Worm (Caenorhabditis elegans) whole organism, mixed stage, embryonic: ENCODE data around the gene C44H9.5.

Experiments
- M03D4.4 ChIP-seq: sonication (generic microtip); optimal IDR thresholded peaks from 2 replicates; lab custom pipeline; 2017; ENCODE audit warnings: mild to moderate bottlenecking, missing genetic modification characterization, missing compliant biosample characterization
- bed-3 ChIP-seq: fragments of 200-800 bp; sonication (Bioruptor generic); optimal IDR thresholded peaks from 3 replicates; lab custom pipeline; 2018; ENCODE audit warnings: mild to moderate bottlenecking, missing genetic modification characterization, moderate library complexity, missing compliant biosample characterization
- blmp-1 ChIP-seq: fragments of 150-350 bp; optimal IDR thresholded peaks from 2 replicates; lab custom pipeline; 2014; ENCODE audit warnings: missing biosample characterization, missing genetic modification characterization
- ceh-83 ChIP-seq: fragments of 200-800 bp; sonication (Bioruptor generic); optimal IDR thresholded peaks from 2 replicates; lab custom pipeline; 2018; ENCODE audit warnings: mild to moderate bottlenecking, missing genetic modification characterization, missing compliant biosample characterization
- ces-1 ChIP-seq: fragments of 150-350 bp; optimal IDR thresholded peaks from 2 replicates; lab custom pipeline; 2014; ENCODE audit warnings: missing biosample characterization, missing genetic modification reagents, missing genetic modification characterization
- cnd-1 ChIP-seq: fragments of 200-800 bp; sonication (Bioruptor generic); optimal IDR thresholded peaks from 2 replicates; lab custom pipeline; 2018; ENCODE audit warnings: mild to moderate bottlenecking, missing genetic modification characterization, missing compliant biosample characterization
- drap-1 ChIP-seq: fragments of 200-800 bp; sonication (Bioruptor generic); optimal IDR thresholded peaks from 3 replicates; lab custom pipeline; 2018; ENCODE audit warnings: mild to moderate bottlenecking, missing genetic modification characterization, missing compliant biosample characterization
- elt-1 ChIP-seq: sonication (generic microtip); optimal IDR thresholded peaks from 2 replicates; lab custom pipeline; 2017; ENCODE audit warnings: missing genetic modification characterization, mild to moderate bottlenecking, missing compliant biosample characterization, antibody characterized with exemption, moderate library complexity, borderline replicate concordance; ENCODE audit not compliant: insufficient read depth
- elt-3 ChIP-seq: fragments of 150-350 bp; optimal IDR thresholded peaks from 2 replicates; lab custom pipeline; 2014; ENCODE audit warnings: missing biosample characterization, missing genetic modification characterization
- flh-1 ChIP-seq: fragments of 200-800 bp; sonication (Bioruptor generic); optimal IDR thresholded peaks from 2 replicates; lab custom pipeline; 2018; ENCODE audit warnings: mild to moderate bottlenecking, missing genetic modification characterization, moderate library complexity, missing compliant biosample characterization
- ham-2 ChIP-seq: fragments of 200-800 bp; sonication (Bioruptor generic); optimal IDR thresholded peaks from 2 replicates; lab custom pipeline; 2018; ENCODE audit warnings: mild to moderate bottlenecking, missing genetic modification characterization, missing compliant biosample characterization
- lin-13 ChIP-seq: fragments of 150-350 bp; optimal IDR thresholded peaks from 2 replicates; lab custom pipeline; 2014; ENCODE audit warnings: missing biosample characterization, missing genetic modification characterization
- lin-32 ChIP-seq: fragments of 200-800 bp; sonication (Bioruptor generic); optimal IDR thresholded peaks from 2 replicates; lab custom pipeline; 2018; ENCODE audit warnings: mild to moderate bottlenecking, missing genetic modification characterization, missing compliant biosample characterization
- lsy-2 ChIP-seq: fragments of 150-350 bp; optimal IDR thresholded peaks from 2 replicates; lab custom pipeline; 2014; ENCODE audit warnings: missing biosample characterization, missing genetic modification characterization
- mab-5 ChIP-seq: fragments of 150-350 bp; optimal IDR thresholded peaks from 2 replicates; lab custom pipeline; 2014; ENCODE audit warnings: missing biosample characterization, missing genetic modification characterization
- mep-1 ChIP-seq: fragments of 150-350 bp; optimal IDR thresholded peaks from 2 replicates; lab custom pipeline; 2017; ENCODE audit warnings: missing biosample characterization, missing genetic modification reagents, missing genetic modification characterization, inconsistent platforms
- mls-2 ChIP-seq: sonication (generic microtip); optimal IDR thresholded peaks from 2 replicates; lab custom pipeline; 2016; ENCODE audit warnings: mild to moderate bottlenecking, missing genetic modification characterization, moderate library complexity, missing compliant biosample characterization
- nhr-12 ChIP-seq: fragments of 150-350 bp; optimal IDR thresholded peaks from 2 replicates; lab custom pipeline; 2014; ENCODE audit warnings: missing biosample characterization, missing genetic modification characterization
- nhr-2 ChIP-seq: fragments of 150-350 bp; optimal IDR thresholded peaks from 2 replicates; lab custom pipeline; 2014; ENCODE audit warnings: missing biosample characterization, missing genetic modification characterization
- nhr-237 ChIP-seq: fragments of 150-350 bp; optimal IDR thresholded peaks from 2 replicates; lab custom pipeline; 2014; ENCODE audit warnings: missing biosample characterization, missing genetic modification characterization
- nhr-76 ChIP-seq: sonication (generic microtip); optimal IDR thresholded peaks from 2 replicates; lab custom pipeline; 2017; ENCODE audit warnings: missing biosample characterization, missing genetic modification characterization
- pha-4 ChIP-seq: fragments of 150-350 bp; optimal IDR thresholded peaks from 2 replicates; lab custom pipeline; 2018; ENCODE audit warnings: missing biosample characterization, missing genetic modification reagents, missing genetic modification characterization
- sem-2 ChIP-seq: fragments of 200-800 bp; sonication (Bioruptor generic); optimal IDR thresholded peaks from 2 replicates; lab custom pipeline; 2018; ENCODE audit warnings: mild to moderate bottlenecking, missing genetic modification characterization, missing compliant biosample characterization
- tbx-8 ChIP-seq: fragments of 200-800 bp; sonication (Bioruptor generic); optimal IDR thresholded peaks from 2 replicates; lab custom pipeline; 2018; ENCODE audit warnings: mild to moderate bottlenecking, missing genetic modification characterization, moderate library complexity, missing compliant biosample characterization
- unc-120 ChIP-seq: sonication (generic microtip); optimal IDR thresholded peaks from 2 replicates; lab custom pipeline; 2017; ENCODE audit warnings: missing genetic modification characterization, missing compliant biosample characterization; ENCODE audit not compliant: poor library complexity, severe bottlenecking
- unc-39 ChIP-seq: fragments of 150-350 bp; optimal IDR thresholded peaks from 2 replicates; lab custom pipeline; 2014; ENCODE audit warnings: missing biosample characterization, missing genetic modification characterization
- unc-62 ChIP-seq: fragments of 150-350 bp; optimal IDR thresholded peaks from 2 replicates; lab custom pipeline; 2014; ENCODE audit warnings: missing biosample characterization, missing genetic modification reagents, missing genetic modification characterization
- zip-8 ChIP-seq: fragments of 150-350 bp; optimal IDR thresholded peaks from 2 replicates; lab custom pipeline; 2014; ENCODE audit warnings: missing biosample characterization, missing genetic modification characterization
- ztf-11 ChIP-seq: fragments of 150-350 bp; optimal IDR thresholded peaks from 2 replicates; lab custom pipeline; 2014; ENCODE audit warnings: missing biosample characterization, missing genetic modification characterization

C44H9.5 gene

ce11 chrV:12814022-12814421 lies 35.6 kb downstream of the C44H9.5 start, which contains the start of gene ZC443.3:
TSS of gene ZC443.3 (minus strand) at chrV:12814122.
- TF ChIP-seq zip-8 (tag; lab: Kevin White, UChicago), result no peak
- no peak for TF ChIP-seq flh-1 (GFP tag; lab: Kevin White, UChicago)
- no peak for TF ChIP-seq nhr-12 (tag; lab: Kevin White, UChicago)

- TF ChIP-seq mep-1 (tag; lab: Kevin White, UChicago) (no peak), ham-2 (no peak), elt-3 (tag; lab: Kevin White, UChicago) (no peak), bed-3 (GFP tag; lab: Kevin White, UChicago) (no peak), unc-39 (no peak), ztf-11 (no peak), zip-8 (tag; lab: Kevin White, UChicago) (no peak), cnd-1 (tag; lab: Kevin White, UChicago) (no peak), nhr-2 (tag; lab: Kevin White, UChicago) (no peak), nhr-76 (no peak), tbx-8 (no peak), elt-1 (no peak), pha-4 (tag; lab: Kevin White, UChicago) (no peak), unc-120 (tag; lab: Kevin White, UChicago) (no peak)
- TF ChIP-seq, all 35 proteins: peak for 0
Measured at ce11 chrV:12811810-12812209, 37.9 kb downstream of the C44H9.5 start.

- TF ChIP-seq ces-1 (GFP tag; lab: Kevin White, UChicago), result peak; percentile 59
- TF ChIP-seq lsy-2 (tag; lab: Kevin White, UChicago), result no peak
Measured at ce11 chrV:12811126-12811525, 38.5 kb downstream of the C44H9.5 start, which contains the start of gene ZC443.2. TSS of gene ZC443.2 (minus strand) at chrV:12811192.

- TF ChIP-seq mls-2 (no peak), nhr-12 (tag; lab: Kevin White, UChicago) (no peak), zip-8 (tag; lab: Kevin White, UChicago) (no peak), ham-2 (no peak), unc-62 (no peak)
Measured at ce11 chrV:12809876-12810275, 39.8 kb downstream of the C44H9.5 start, which contains the start of gene ZC443.1. TSS of gene ZC443.1 (minus strand) at chrV:12810080.

- TF ChIP-seq elt-1 (no peak), unc-62 (no peak), nhr-2 (tag; lab: Kevin White, UChicago) (no peak), lin-32 (GFP tag; lab: Kevin White, UChicago) (no peak), flh-1 (GFP tag; lab: Kevin White, UChicago) (no peak), nhr-76 (no peak)
Measured at ce11 chrV:12806190-12806589, 43.5 kb downstream of the C44H9.5 start, which contains the start of gene ZC443.7. TSS of gene ZC443.7 (plus strand) at chrV:12806490.

- TF ChIP-seq mab-5 (tag; lab: Kevin White, UChicago) (no peak), nhr-12 (tag; lab: Kevin White, UChicago) (no peak), elt-1 (no peak), drap-1 (GFP tag; lab: Kevin White, UChicago) (no peak), mls-2 (no peak), ztf-11 (no peak), nhr-237 (no peak), lin-13 (tag; lab: Kevin White, UChicago) (no peak), M03D4.4 (tag; lab: Kevin White, UChicago) (no peak), blmp-1 (tag; lab: Kevin White, UChicago) (no peak), lin-32 (GFP tag; lab: Kevin White, UChicago) (no peak), sem-2 (no peak), ham-2 (no peak), ceh-83 (GFP tag; lab: Kevin White, UChicago) (no peak), tbx-8 (no peak), cnd-1 (tag; lab: Kevin White, UChicago) (no peak), unc-62 (no peak), zip-8 (tag; lab: Kevin White, UChicago) (no peak), flh-1 (GFP tag; lab: Kevin White, UChicago) (no peak), nhr-76 (no peak)
Measured at ce11 chrV:12803274-12803673, 46.4 kb downstream of the C44H9.5 start, which contains the start of gene srbc-45. TSS of gene srbc-45 (plus strand) at chrV:12803574.
